Fruit fly (Drosophila melanogaster): ENCODE measurements around the gene Cpr76Bd.

Cpr76Bd gene

dm6 chr3L:19560695-19561246 lies 28.2 kb downstream of the Cpr76Bd start (continued):
- TF ChIP-seq wdn (GFP tag; IDR thresholded peaks at IDR 0.05) (peak; percentile 93), ranshi (GFP tag; IDR thresholded peaks at IDR 0.05) (peak; percentile 95), Gug (GFP tag; IDR thresholded peaks at IDR 0.05) (peak; percentile 86), CG13894 (tag; optimal IDR thresholded peaks at IDR 0.05) (peak; percentile 91), pros (GFP tag; optimal IDR thresholded peaks at IDR 0.05) (peak; percentile 40), CG30020 (tag; optimal IDR thresholded peaks at IDR 0.05) (peak; percentile 81), CG4282 (GFP tag; optimal IDR thresholded peaks at IDR 0.05) (peak; percentile 80), ro (GFP tag; IDR thresholded peaks at IDR 0.05) (peak; percentile 85), cato (GFP tag; optimal IDR thresholded peaks at IDR 0.05; ENCODE audit: borderline replicate concordance) (peak; percentile 88), CrebB (tag; optimal IDR thresholded peaks at IDR 0.05) (peak; percentile 91), CG18599 (GFP tag; optimal IDR thresholded peaks at IDR 0.05) (peak; percentile 94), CG10274 (GFP tag; optimal IDR thresholded peaks at IDR 0.05) (peak; percentile 96), CG18011 (GFP tag; optimal IDR thresholded peaks at IDR 0.05) (peak; percentile 68), insv (GFP tag; optimal IDR thresholded peaks at IDR 0.05) (peak in 1 of 2 experiments; percentile 76), CG32532 (GFP tag; IDR thresholded peaks at IDR 0.05) (peak; percentile 96), CG12942 (GFP tag; optimal IDR thresholded peaks at IDR 0.05) (peak; percentile 91), CG31224 (GFP tag; IDR thresholded peaks at IDR 0.05) (peak; percentile 86), Hr39 (optimal IDR thresholded peaks at IDR 0.05) (no peak), vvl (GFP tag; IDR thresholded peaks at IDR 0.05) (peak; percentile 98), CG2129 (GFP tag; IDR thresholded peaks at IDR 0.05; ENCODE audit: partially characterized antibody) (no peak), bsh (GFP tag; optimal IDR thresholded peaks at IDR 0.05) (peak; percentile 95 to 98), chm (GFP tag; IDR thresholded peaks at IDR 0.05) (peak; percentile 97), CG12299 (tag; optimal IDR thresholded peaks at IDR 0.05) (peak; percentile 96), Abd-B (GFP tag; optimal IDR thresholded peaks at IDR 0.05) (peak; percentile 95), row (GFP tag; IDR thresholded peaks at IDR 0.05) (peak; percentile 96), Deaf1 (tag; optimal IDR thresholded peaks at IDR 0.05) (peak; percentile 74), zfh2 (GFP tag; optimal IDR thresholded peaks at IDR 0.05) (peak; percentile 90), Max (GFP tag; optimal IDR thresholded peaks at IDR 0.05) (peak; percentile 93), NC2α (GFP tag; optimal IDR thresholded peaks at IDR 0.05) (peak; percentile 87), corto (GFP tag; optimal IDR thresholded peaks at IDR 0.05) (peak; percentile 92), CG10979 (tag; optimal IDR thresholded peaks at IDR 0.05) (peak; percentile 98), Nf-YC (tag; optimal IDR thresholded peaks at IDR 0.05) (peak; percentile 83), dmrt11E (tag; optimal IDR thresholded peaks at IDR 0.05) (peak; percentile 98), Dp (GFP tag; optimal IDR thresholded peaks at IDR 0.05) (peak; percentile 2), CG17359 (tag; optimal IDR thresholded peaks at IDR 0.05) (peak; percentile 96), H15 (GFP tag; IDR thresholded peaks at IDR 0.05) (peak; percentile 94), Bteb2 (GFP tag; optimal IDR thresholded peaks at IDR 0.05) (peak; percentile 93), CG11247 (GFP tag; IDR thresholded peaks at IDR 0.05) (peak; percentile 93), sd (tag; optimal IDR thresholded peaks at IDR 0.05) (peak; percentile 82), CG14965 (GFP tag; optimal IDR thresholded peaks at IDR 0.05; ENCODE audit: borderline replicate concordance) (peak; percentile 59), dan (GFP tag; IDR thresholded peaks at IDR 0.05) (no peak; the same call in 1 of the 2 replicates), CG30431 (GFP tag; optimal IDR thresholded peaks at IDR 0.05) (peak; percentile 96), maf-S (GFP tag; optimal IDR thresholded peaks at IDR 0.05) (peak; percentile 91), Dbx (GFP tag; IDR thresholded peaks at IDR 0.05) (peak; percentile 95), Ets65A (GFP tag) (peak; percentile 98), pum (GFP tag; optimal IDR thresholded peaks at IDR 0.05) (peak; percentile 94), cwo (GFP tag; optimal IDR thresholded peaks at IDR 0.05) (peak; percentile 83), CG2889 (GFP tag; IDR thresholded peaks at IDR 0.05) (peak; percentile 91), onecut (GFP tag; IDR thresholded peaks at IDR 0.05) (peak; percentile 91), exex (tag; optimal IDR thresholded peaks at IDR 0.05) (peak; percentile 73)
